Worm (Caenorhabditis elegans) whole organism, late embryonic: ENCODE measurements around the gene sad-1.

Source experiments
- C08G9.2 ChIP-seq: sonication (generic microtip); optimal IDR thresholded peaks from 2 replicates; lab custom pipeline; 2016; ENCODE audit warnings: mild to moderate bottlenecking, missing genetic modification characterization, moderate library complexity, missing compliant biosample characterization
- C38D4.7 ChIP-seq: fragments of 200-800 bp; sonication (Bioruptor generic); optimal IDR thresholded peaks from 2 replicates; lab custom pipeline; 2018; ENCODE audit warnings: mild to moderate bottlenecking, missing genetic modification characterization, moderate library complexity, missing compliant biosample characterization
- F13H6.1 ChIP-seq: sonication (generic microtip); optimal IDR thresholded peaks from 2 replicates; lab custom pipeline; 2016; ENCODE audit warnings: missing genetic modification characterization, missing compliant biosample characterization
- K02D7.2 ChIP-seq: sonication (generic microtip); optimal IDR thresholded peaks from 2 replicates; lab custom pipeline; 2017; ENCODE audit warnings: mild to moderate bottlenecking, missing genetic modification characterization, missing compliant biosample characterization
- ahr-1 ChIP-seq: sonication (generic microtip); optimal IDR thresholded peaks from 2 replicates; lab custom pipeline; 2016; ENCODE audit warnings: missing genetic modification characterization, missing compliant biosample characterization
- ceh-14 ChIP-seq: sonication (generic microtip); optimal IDR thresholded peaks from 2 replicates; lab custom pipeline; 2016; ENCODE audit warnings: missing genotype, missing genetic modification characterization, missing compliant biosample characterization
- ceh-19 ChIP-seq: fragments of 200-800 bp; sonication (Bioruptor generic); optimal IDR thresholded peaks from 2 replicates; lab custom pipeline; 2018; ENCODE audit warnings: mild to moderate bottlenecking, missing genetic modification characterization, missing compliant biosample characterization
- ceh-2 ChIP-seq: sonication (generic microtip); optimal IDR thresholded peaks from 2 replicates; lab custom pipeline; 2016; ENCODE audit warnings: missing genotype, missing genetic modification characterization, missing compliant biosample characterization
- ceh-31 ChIP-seq: sonication (generic microtip); optimal IDR thresholded peaks from 2 replicates; lab custom pipeline; 2016; ENCODE audit warnings: missing genetic modification characterization, missing compliant biosample characterization
- ceh-45 ChIP-seq: fragments of 200-800 bp; sonication (Bioruptor generic); IDR thresholded peaks from 2 replicates; pipeline ENCODE4 v1.3.6; 2022; ENCODE audit warnings: missing genetic modification reagents, missing genetic modification characterization, missing compliant biosample characterization
- ceh-6 ChIP-seq: fragments of 200-800 bp; sonication (Bioruptor generic); optimal IDR thresholded peaks from 2 replicates; lab custom pipeline; 2018; ENCODE audit warnings: mild to moderate bottlenecking, missing genetic modification characterization, missing compliant biosample characterization
- dmd-4 ChIP-seq: sonication (generic microtip); optimal IDR thresholded peaks from 2 replicates; lab custom pipeline; 2016; ENCODE audit warnings: borderline replicate concordance, missing genetic modification characterization, missing compliant biosample characterization
- dve-1 ChIP-seq: sonication (generic microtip); optimal IDR thresholded peaks from 2 replicates; lab custom pipeline; 2017; ENCODE audit warnings: antibody characterized with exemption, mild to moderate bottlenecking, missing genetic modification characterization, missing compliant biosample characterization
- elt-2 ChIP-seq: sonication (generic microtip); optimal IDR thresholded peaks from 2 replicates; lab custom pipeline; 2016; ENCODE audit warnings: missing genetic modification reagents, missing genetic modification characterization, missing compliant biosample characterization
- ets-4 ChIP-seq: sonication (generic microtip); optimal IDR thresholded peaks from 2 replicates; lab custom pipeline; 2016; ENCODE audit warnings: missing genetic modification characterization, missing compliant biosample characterization
- fkh-10 ChIP-seq: fragments of 150-350 bp; optimal IDR thresholded peaks from 2 replicates; lab custom pipeline; 2014; ENCODE audit warnings: missing biosample characterization, missing genetic modification reagents, missing genetic modification characterization
- gmeb-2 ChIP-seq: sonication (generic microtip); optimal IDR thresholded peaks from 2 replicates; lab custom pipeline; 2016; ENCODE audit warnings: missing genetic modification characterization, inconsistent platforms, missing compliant biosample characterization
- hlh-13 ChIP-seq: fragments of 200-800 bp; sonication (Bioruptor generic); optimal IDR thresholded peaks from 2 replicates; lab custom pipeline; 2018; ENCODE audit warnings: mild to moderate bottlenecking, missing genetic modification characterization, missing compliant biosample characterization
- lim-6 ChIP-seq: sonication (generic microtip); optimal IDR thresholded peaks from 2 replicates; lab custom pipeline; 2016; ENCODE audit warnings: missing genetic modification characterization, missing compliant biosample characterization
- lin-11 ChIP-seq: fragments of 200-800 bp; sonication (Bioruptor generic); optimal IDR thresholded peaks from 2 replicates; lab custom pipeline; 2018; ENCODE audit warnings: mild to moderate bottlenecking, missing genetic modification characterization, missing compliant biosample characterization
- madf-2 ChIP-seq: sonication (generic microtip); optimal IDR thresholded peaks from 2 replicates; lab custom pipeline; 2017; ENCODE audit warnings: missing genetic modification characterization, missing compliant biosample characterization
- mec-3 ChIP-seq: sonication (generic microtip); optimal IDR thresholded peaks from 2 replicates; lab custom pipeline; 2016; ENCODE audit warnings: borderline replicate concordance, missing genetic modification characterization, missing compliant biosample characterization
- npax-4 ChIP-seq: sonication (generic microtip); optimal IDR thresholded peaks from 2 replicates; lab custom pipeline; 2016; ENCODE audit warnings: missing genetic modification characterization, missing compliant biosample characterization
- pat-9 ChIP-seq: fragments of 200-800 bp; sonication (Bioruptor generic); optimal IDR thresholded peaks from 2 replicates; lab custom pipeline; 2018; ENCODE audit warnings: mild to moderate bottlenecking, missing genetic modification characterization, moderate library complexity, missing compliant biosample characterization
- pha-2 ChIP-seq: sonication (generic microtip); optimal IDR thresholded peaks from 2 replicates; lab custom pipeline; 2017; ENCODE audit warnings: mild to moderate bottlenecking, missing genetic modification characterization, missing compliant biosample characterization
- pqm-1 ChIP-seq: sonication (generic microtip); optimal IDR thresholded peaks from 2 replicates; lab custom pipeline; 2016; ENCODE audit warnings: missing genetic modification characterization, missing compliant biosample characterization
- ref-2 ChIP-seq: sonication (generic microtip); optimal IDR thresholded peaks from 2 replicates; lab custom pipeline; 2016; ENCODE audit warnings: missing genetic modification characterization, missing compliant biosample characterization
- sdc-2 ChIP-seq: sonication (generic microtip); optimal IDR thresholded peaks from 2 replicates; lab custom pipeline; 2016; ENCODE audit warnings: missing genotype, missing genetic modification characterization, missing compliant biosample characterization
- sox-2 ChIP-seq: fragments of 200-800 bp; sonication (Bioruptor generic); IDR thresholded peaks from 2 replicates; pipeline ENCODE4 v1.3.6; 2022; ENCODE audit warnings: missing genetic modification reagents, missing genetic modification characterization, missing compliant biosample characterization
- sox-4 ChIP-seq: sonication (generic microtip); optimal IDR thresholded peaks from 2 replicates; lab custom pipeline; 2017; ENCODE audit warnings: mild to moderate bottlenecking, missing genetic modification characterization, inconsistent platforms, missing compliant biosample characterization
- syd-9 ChIP-seq: sonication (generic microtip); optimal IDR thresholded peaks from 2 replicates; lab custom pipeline; 2016; ENCODE audit warnings: mild to moderate bottlenecking, missing genetic modification characterization, moderate library complexity, missing compliant biosample characterization
- tbx-2 ChIP-seq: sonication (generic microtip); optimal IDR thresholded peaks from 2 replicates; lab custom pipeline; 2016; ENCODE audit warnings: missing genetic modification characterization, missing compliant biosample characterization
- unc-42 ChIP-seq: sonication (generic microtip); optimal IDR thresholded peaks from 2 replicates; lab custom pipeline; 2016; ENCODE audit warnings: missing genotype, missing genetic modification characterization, missing compliant biosample characterization

The sad-1 gene

ce11 chrX:13541335-13541734, 40.9 kb upstream of the sad-1 start:
- TF ChIP-seq pha-2 (tag; lab: Kevin White, UChicago) (no peak), dve-1 (peak; percentile 15), ceh-31 (no peak), tbx-2 (no peak)

ce11 chrX:13539701-13540100, 39.2 kb upstream of the sad-1 start:
- no peak for TF ChIP-seq ceh-2
- TF ChIP-seq K02D7.2 (tag; lab: Kevin White, UChicago) = no peak

ce11 chrX:13536759-13537158, 36.3 kb upstream of the sad-1 start, which contains the start of gene R01E6.5:
Gene R01E6.5, plus strand, starts transcription at chrX:13537059.
- TF ChIP-seq sox-2 = no peak
- no peak for TF ChIP-seq lin-11 (tag; lab: Kevin White, UChicago)
- TF ChIP-seq ceh-31 = no peak
- no peak for TF ChIP-seq C08G9.2 (tag; lab: Kevin White, UChicago)

ce11 chrX:13532424-13533309, 32.2 kb upstream of the sad-1 start, which contains the start of gene acr-12:
Gene acr-12, plus strand, starts transcription at chrX:13532853.
- TF ChIP-seq unc-42 (tag; lab: Kevin White, UChicago) (peak; percentile 79), sdc-2 (peak; percentile 21), pat-9 (tag; lab: Kevin White, UChicago) (peak; percentile 5), ceh-31 (peak; percentile 27), ref-2 (tag; lab: Kevin White, UChicago) (peak; percentile 22), pqm-1 (tag; lab: Kevin White, UChicago) (no peak)

ce11 chrX:13530015-13530778, 29.7 kb upstream of the sad-1 start:
- TF ChIP-seq dve-1 (no peak), npax-4 (tag; lab: Kevin White, UChicago) (no peak), sox-4 (tag; lab: Kevin White, UChicago) (no peak), tbx-2 (no peak), C08G9.2 (tag; lab: Kevin White, UChicago) (no peak), syd-9 (tag; lab: Kevin White, UChicago) (no peak)
- TF ChIP-seq, all 69 proteins: peak for 0

ce11 chrX:13528630-13529138, 28.2 kb upstream of the sad-1 start, which contains the start of gene F18H3.4:
Gene F18H3.4, plus strand, starts transcription at chrX:13529088.
- TF ChIP-seq gmeb-2 (tag; lab: Kevin White, UChicago) (no peak), sox-2 (no peak), ahr-1 (no peak), pqm-1 (tag; lab: Kevin White, UChicago) (peak; percentile 1), elt-2 (peak; percentile 27), ceh-6 (no peak), pha-2 (tag; lab: Kevin White, UChicago) (no peak)

- TF ChIP-seq mec-3 (tag; lab: Kevin White, UChicago) (no peak), ets-4 (tag; lab: Kevin White, UChicago) (no peak), lim-6 (tag; lab: Kevin White, UChicago) (no peak), syd-9 (tag; lab: Kevin White, UChicago) (peak; percentile 45), dmd-4 (tag; lab: Kevin White, UChicago) (no peak), C38D4.7 (GFP tag; lab: Kevin White, UChicago) (no peak), sdc-2 (peak; percentile 88), C08G9.2 (tag; lab: Kevin White, UChicago) (no peak), ceh-45 (no peak), hlh-13 (no peak), F13H6.1 (tag; lab: Kevin White, UChicago) (peak; percentile 31), ceh-6 (peak; percentile 26), sox-2 (no peak; the same call in 1 of the 2 replicates), fkh-10 (no peak), pat-9 (tag; lab: Kevin White, UChicago) (peak; percentile 40), ceh-14 (peak; percentile 9), madf-2 (peak; percentile 21), ceh-19 (peak; percentile 10), ceh-31 (peak; percentile 78), dve-1 (peak; percentile 79)
These were observed 27.1 kb upstream of the sad-1 start, which contains the start of gene pab-2 for ce11 chrX:13527347-13528092. Gene pab-2, minus strand, starts transcription at chrX:13527415.
